Fruit fly (Drosophila melanogaster) S2 (cell line): ENCODE results near the gene SmD1.

ENCODE experiments used
- CG8478 ChIP-seq: fragments of >200 bp; optimal IDR thresholded peaks from 2 replicates; lab custom pipeline; 2018
- CTCF ChIP-seq, 2 experiments: fragments of >200 bp; optimal IDR thresholded peaks; 2 replicates each; lab custom pipeline; 2018

DNA sequence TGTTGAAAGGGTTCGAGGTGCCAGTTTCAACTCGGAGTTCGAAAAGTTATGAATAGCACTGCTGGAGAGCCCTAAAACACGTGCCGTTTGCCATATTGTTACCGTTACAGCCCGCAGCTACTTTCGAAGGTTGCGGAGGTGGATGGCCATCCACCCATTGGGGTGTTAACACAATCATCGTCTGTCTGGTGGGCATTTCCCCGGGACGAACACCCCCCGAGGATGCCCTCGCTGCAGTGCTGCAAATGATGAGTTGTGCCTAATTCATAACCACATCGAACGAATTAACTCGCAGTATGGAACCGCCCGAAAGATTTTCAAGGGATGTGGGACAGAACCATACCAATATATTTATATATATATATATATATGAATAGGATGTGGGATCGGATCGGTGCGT, 7.2 kb downstream of the SmD1 start:
- no peak for TF ChIP-seq CG8478 (lab: Kevin White, UChicago)
- no peak for TF ChIP-seq CTCF (optimal IDR thresholded peaks at IDR 0.05; lab: Kevin White, UChicago)
